Fruit fly (Drosophila melanogaster): ENCODE measurements around the gene CG9147.

CG9147 gene

DNA sequence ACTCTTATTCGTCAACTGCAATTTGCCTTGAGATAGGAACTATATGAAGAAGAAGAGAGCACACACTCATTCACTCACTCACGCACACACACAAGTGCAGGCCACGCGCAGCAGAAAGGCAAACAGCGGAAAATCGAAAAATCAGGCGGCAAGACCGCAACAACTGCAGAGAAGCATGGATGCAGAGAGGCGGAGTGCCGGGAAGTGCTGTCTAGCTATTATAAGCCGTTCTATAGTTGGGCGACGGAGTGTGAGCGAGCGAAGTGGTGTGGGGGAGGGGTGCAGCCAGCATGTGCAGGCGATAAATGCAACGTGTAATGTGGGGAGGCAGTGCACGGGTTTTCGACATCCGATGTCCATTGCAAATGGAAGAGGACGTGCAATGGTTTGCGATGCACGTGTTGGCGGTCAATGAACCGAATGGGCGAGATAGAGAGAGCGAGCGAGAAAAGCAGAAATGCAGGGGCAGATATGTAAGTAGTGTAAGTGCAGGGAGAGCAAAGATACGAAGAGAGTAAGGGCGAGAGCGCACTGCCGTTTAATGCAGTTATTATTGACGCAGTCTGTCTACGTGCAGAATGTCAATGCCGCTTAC, 13.1 kb downstream of the CG9147 start (continued):
- TF ChIP-seq Xrp1 (GFP tag; IDR thresholded peaks at IDR 0.05) (0 out of 2 replicates have a peak, but pooled peaks have one; percentile 11), CG2116 (GFP tag; optimal IDR thresholded peaks at IDR 0.05) (no peak), CG3163 (GFP tag; optimal IDR thresholded peaks at IDR 0.05) (peak; percentile 3), chn (GFP tag; optimal IDR thresholded peaks at IDR 0.05) (peak; percentile 69), amos (GFP tag; IDR thresholded peaks at IDR 0.05; ENCODE audit: partially characterized antibody) (0 out of 2 replicates have a peak, but pooled peaks have one; percentile 20), aop (GFP tag; IDR thresholded peaks at IDR 0.05) (peak; percentile 86), sens (GFP tag) (peak; percentile 78), tin (GFP tag; optimal IDR thresholded peaks at IDR 0.05) (no peak), CG16815 (GFP tag; optimal IDR thresholded peaks at IDR 0.05) (no peak), CG15479 (GFP tag; optimal IDR thresholded peaks at IDR 0.05) (peak; percentile 100), abd-A (tag; optimal IDR thresholded peaks at IDR 0.05) (peak; percentile 55), Hr78 (GFP tag; optimal IDR thresholded peaks at IDR 0.05) (peak in 1 of 2 experiments; percentile 34), Opbp (GFP tag; IDR thresholded peaks at IDR 0.05; ENCODE audit: partially characterized antibody) (peak; percentile 64; the same call in 1 of the 3 replicates), CG1832 (GFP tag; optimal IDR thresholded peaks at IDR 0.05) (peak; percentile 41), Lim3 (GFP tag; IDR thresholded peaks at IDR 0.05) (no peak), CG8281 (tag; optimal IDR thresholded peaks at IDR 0.05) (no peak), MTF-1 (GFP tag; optimal IDR thresholded peaks at IDR 0.05; ENCODE audit: borderline replicate concordance) (no peak), CG10267 (tag; optimal IDR thresholded peaks at IDR 0.05) (no peak), Kr (GFP tag; optimal IDR thresholded peaks at IDR 0.05) (peak; percentile 78)

DNA sequence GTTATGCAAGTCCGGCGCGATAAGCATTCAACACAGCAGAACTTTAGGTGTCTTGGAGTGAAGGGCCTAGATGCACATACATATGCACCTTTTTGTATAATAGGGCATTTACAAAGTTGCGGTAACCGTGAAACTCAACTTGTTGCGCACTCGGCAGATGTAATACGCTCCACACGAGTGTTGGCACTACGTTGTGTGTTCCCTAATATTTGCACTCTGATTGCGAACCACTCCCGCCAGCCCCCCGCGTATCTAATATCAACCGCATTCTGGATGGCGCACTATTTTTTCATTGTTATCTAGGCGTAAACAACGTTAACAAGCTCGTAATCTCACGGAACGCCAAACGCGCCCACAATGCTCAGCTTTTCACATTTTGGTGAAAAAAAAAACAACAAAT, 14.5 kb downstream of the CG9147 start:
- TF ChIP-seq Drgx (GFP tag; IDR thresholded peaks at IDR 0.05) (peak; percentile 28; the same call in 1 of the 2 replicates), CG13894 (tag; optimal IDR thresholded peaks at IDR 0.05) (no peak), CG2678 (tag; optimal IDR thresholded peaks at IDR 0.05) (peak; percentile 5), CG34224 (GFP tag; IDR thresholded peaks at IDR 0.05; ENCODE audit: partially characterized antibody) (no peak), CG15514 (GFP tag; optimal IDR thresholded peaks at IDR 0.05) (peak; percentile 23), CG7987 (GFP tag; optimal IDR thresholded peaks at IDR 0.05) (no peak), aop (GFP tag; IDR thresholded peaks at IDR 0.05) (no peak), sd (tag; optimal IDR thresholded peaks at IDR 0.05) (peak; percentile 37), CG11247 (GFP tag; IDR thresholded peaks at IDR 0.05) (no peak), schlank (tag; optimal IDR thresholded peaks at IDR 0.05) (peak; percentile 5), CG18599 (GFP tag; optimal IDR thresholded peaks at IDR 0.05) (peak; percentile 16), CG6272 (GFP tag; IDR thresholded peaks at IDR 0.05) (no peak), kni (GFP tag; optimal IDR thresholded peaks at IDR 0.05) (no peak), E2f1 (GFP tag; IDR thresholded peaks at IDR 0.05) (no peak), Tbp (GFP tag; optimal IDR thresholded peaks at IDR 0.05) (no peak), shn (GFP tag; optimal IDR thresholded peaks at IDR 0.05) (no peak), sisA (GFP tag; IDR thresholded peaks at IDR 0.05) (no peak), caup (GFP tag; optimal IDR thresholded peaks at IDR 0.05; ENCODE audit: severe bottlenecking) (peak; percentile 41), CG8290 (GFP tag; optimal IDR thresholded peaks at IDR 0.05) (no peak), CG8290 (tag; optimal IDR thresholded peaks at IDR 0.05) (peak in 1 of 2 experiments; percentile 38), CG8359 (GFP tag; optimal IDR thresholded peaks at IDR 0.05; ENCODE audit: borderline replicate concordance) (no peak), lab (GFP tag; optimal IDR thresholded peaks at IDR 0.05) (peak; percentile 59), Pdp1 (GFP tag; optimal IDR thresholded peaks at IDR 0.05) (peak in 1 of 2 experiments; percentile 31), ttk (GFP tag; IDR thresholded peaks at IDR 0.05) (no peak), CG13775 (GFP tag; optimal IDR thresholded peaks at IDR 0.05) (no peak), CG6175 (GFP tag; IDR thresholded peaks at IDR 0.05) (0 out of 3 replicates have a peak, but pooled peaks have one; percentile 14), CG34376 (GFP tag; optimal IDR thresholded peaks at IDR 0.05) (no peak), cwo (GFP tag; optimal IDR thresholded peaks at IDR 0.05) (peak; percentile 18), CG6689 (GFP tag; IDR thresholded peaks at IDR 0.05) (no peak), BtbVII (GFP tag; optimal IDR thresholded peaks at IDR 0.05) (no peak)

Measured in whole organism, embryonic.